Fruit fly (Drosophila melanogaster) whole organism, embryonic: ENCODE measurements around the gene bab1.
A peak's percentile ranks its signal among the peaks of the same experiment; 100 is the strongest.

ENCODE experiments used
- Aef1 ChIP-seq: fragments of 200-800 bp; sonication (Bioruptor generic); IDR thresholded peaks from 3 replicates; pipeline ENCODE4 v1.3.6; 2022; ENCODE audit warnings: missing biosample characterization, missing genetic modification characterization
- Bdp1 ChIP-seq: fragments of 200-800 bp; sonication (Bioruptor generic); optimal IDR thresholded peaks from 3 replicates; lab custom pipeline; 2016; ENCODE audit warnings: missing biosample characterization, missing genetic modification characterization
- CG10209 ChIP-seq: fragments of 200-800 bp; sonication (Bioruptor generic); optimal IDR thresholded peaks from 3 replicates; lab custom pipeline; 2017; ENCODE audit warnings: missing biosample characterization, mild to moderate bottlenecking, missing genetic modification characterization, missing genetic modification reagents
- CG10274 ChIP-seq: fragments of 200-800 bp; sonication (Bioruptor generic); optimal IDR thresholded peaks from 3 replicates; lab custom pipeline; 2017; ENCODE audit warnings: missing biosample characterization, mild to moderate bottlenecking, missing genetic modification characterization
- CG11093 ChIP-seq: fragments of 200-800 bp; sonication (Bioruptor generic); IDR thresholded peaks from 3 replicates; pipeline ENCODE4 v1.3.6; 2022; ENCODE audit warnings: missing biosample characterization, missing genetic modification characterization
- CG13287 ChIP-seq: fragments of 200-800 bp; sonication (Bioruptor generic); IDR thresholded peaks from 2 replicates; pipeline ENCODE4 v1.3.6; 2022; ENCODE audit warnings: missing biosample characterization, missing genetic modification characterization; ENCODE audit not compliant: partially characterized antibody
- CG13296 ChIP-seq: fragments of 200-800 bp; sonication (Bioruptor generic); optimal IDR thresholded peaks from 3 replicates; lab custom pipeline; 2018; ENCODE audit warnings: missing biosample characterization, mild to moderate bottlenecking, missing genetic modification characterization
- CG14050 ChIP-seq: fragments of 200-800 bp; sonication (Bioruptor generic); IDR thresholded peaks from 3 replicates; pipeline ENCODE4 v1.3.6; 2022; ENCODE audit warnings: missing biosample characterization, missing genetic modification characterization
- CG15073 ChIP-seq: fragments of 200-800 bp; sonication (Bioruptor generic); optimal IDR thresholded peaks from 2 replicates; lab custom pipeline; 2016; ENCODE audit warnings: missing biosample characterization, missing genetic modification characterization
- CG17912 ChIP-seq: fragments of 200-800 bp; sonication (Bioruptor generic); optimal IDR thresholded peaks from 2 replicates; lab custom pipeline; 2018; ENCODE audit warnings: missing biosample characterization, mild to moderate bottlenecking, missing genetic modification characterization
- CG2889 ChIP-seq: fragments of 200-800 bp; sonication (Bioruptor generic); IDR thresholded peaks from 3 replicates; pipeline ENCODE4 v1.3.6; 2022; ENCODE audit warnings: missing biosample characterization, missing genetic modification characterization
- CG30403 ChIP-seq: fragments of 200-800 bp; sonication (Bioruptor generic); optimal IDR thresholded peaks from 3 replicates; lab custom pipeline; 2016; ENCODE audit warnings: missing biosample characterization, missing genetic modification characterization
- CG43689 ChIP-seq: fragments of 200-800 bp; sonication (Bioruptor generic); IDR thresholded peaks from 2 replicates; pipeline ENCODE4 v1.3.6; 2022; ENCODE audit warnings: missing biosample characterization, missing genetic modification characterization
- CG4404 ChIP-seq: fragments of 200-800 bp; sonication (Bioruptor generic); IDR thresholded peaks from 2 replicates; pipeline ENCODE4 v1.3.6; 2022; ENCODE audit warnings: missing biosample characterization, missing genetic modification characterization
- CG7357 ChIP-seq: fragments of 200-800 bp; sonication (Bioruptor generic); IDR thresholded peaks from 3 replicates; pipeline ENCODE4 v1.3.6; 2022; ENCODE audit warnings: missing biosample characterization, missing genetic modification characterization
- CG7556 ChIP-seq: fragments of 200-800 bp; sonication (Bioruptor generic); optimal IDR thresholded peaks from 2 replicates; lab custom pipeline; 2017; ENCODE audit warnings: missing biosample characterization, mild to moderate bottlenecking, missing genetic modification characterization
- CG8478 ChIP-seq: fragments of >200 bp; optimal IDR thresholded peaks from 2 replicates; lab custom pipeline; 2018
- CG9932 ChIP-seq: fragments of 200-800 bp; sonication (Bioruptor generic); IDR thresholded peaks from 2 replicates; pipeline ENCODE4 v1.3.6; 2022; ENCODE audit warnings: missing biosample characterization, missing genetic modification characterization
- CkIIα-i1 ChIP-seq: fragments of 200-800 bp; sonication (Bioruptor generic); IDR thresholded peaks from 2 replicates; pipeline ENCODE4 v1.3.6; 2022; ENCODE audit warnings: missing biosample characterization, missing genetic modification characterization
- D19A ChIP-seq: fragments of 200-800 bp; optimal IDR thresholded peaks from 3 replicates; lab custom pipeline; 2019; ENCODE audit warnings: missing biosample characterization, mild to moderate bottlenecking, missing genetic modification characterization, moderate library complexity
- Hsf ChIP-seq: fragments of 200-800 bp; sonication (Bioruptor generic); optimal IDR thresholded peaks from 3 replicates; lab custom pipeline; 2016; ENCODE audit warnings: missing biosample characterization, missing genetic modification characterization
- Lhr ChIP-seq: fragments of 200-800 bp; sonication (Bioruptor generic); optimal IDR thresholded peaks from 3 replicates; lab custom pipeline; 2017; ENCODE audit warnings: mild to moderate bottlenecking, missing biosample characterization, missing genetic modification reagents, missing genetic modification characterization
- Meics ChIP-seq: fragments of 200-800 bp; sonication (Bioruptor generic); optimal IDR thresholded peaks from 2 replicates; lab custom pipeline; 2017; ENCODE audit warnings: missing biosample characterization, mild to moderate bottlenecking, missing genetic modification characterization
- NC2β ChIP-seq: fragments of 200-800 bp; sonication (Bioruptor generic); optimal IDR thresholded peaks from 2 replicates; lab custom pipeline; 2016; ENCODE audit warnings: missing biosample characterization, missing genetic modification characterization
- NFAT ChIP-seq: fragments of 200-800 bp; sonication (Bioruptor generic); IDR thresholded peaks from 2 replicates; pipeline ENCODE4 v1.3.6; 2022; ENCODE audit warnings: missing biosample characterization, missing genetic modification characterization
- Spps ChIP-seq: fragments of 200-800 bp; sonication (Bioruptor generic); optimal IDR thresholded peaks from 2 replicates; lab custom pipeline; 2018; ENCODE audit warnings: missing biosample characterization, mild to moderate bottlenecking, missing genetic modification characterization
- Stat92E ChIP-seq, 3 experiments: fragments of >200 bp in 2 of 3; fragments of 200-800 bp in 1 of 3; sonication (Bioruptor generic) in 1 of 3; optimal IDR thresholded peaks; 2 replicates each; lab custom pipeline; 2017 to 2019; ENCODE audit warnings: missing biosample characterization in 3 of 3, missing genetic modification characterization in 3 of 3, mild to moderate bottlenecking in 1 of 3, moderate library complexity in 1 of 3
- Xbp1 ChIP-seq: fragments of 200-800 bp; sonication (Bioruptor generic); optimal IDR thresholded peaks from 3 replicates; lab custom pipeline; 2016; ENCODE audit warnings: missing biosample characterization, mild to moderate bottlenecking, missing genetic modification characterization
- ap ChIP-seq: fragments of 200-800 bp; sonication (Bioruptor generic); IDR thresholded peaks from 2 replicates; pipeline ENCODE4 v1.3.6; 2022; ENCODE audit warnings: missing biosample characterization, missing genetic modification characterization
- btn ChIP-seq: fragments of 200-800 bp; sonication (Bioruptor generic); optimal IDR thresholded peaks from 2 replicates; lab custom pipeline; 2016; ENCODE audit warnings: missing biosample characterization, missing genetic modification characterization
- caup ChIP-seq: fragments of 200-800 bp; sonication (Bioruptor generic); optimal IDR thresholded peaks from 3 replicates; lab custom pipeline; 2017; ENCODE audit warnings: missing biosample characterization, mild to moderate bottlenecking, missing genetic modification characterization, moderate library complexity; ENCODE audit not compliant: severe bottlenecking
- chm ChIP-seq: fragments of 200-800 bp; sonication (Bioruptor generic); IDR thresholded peaks from 2 replicates; pipeline ENCODE4 v1.3.6; 2022; ENCODE audit warnings: missing biosample characterization, missing genetic modification characterization
- dmrt11E ChIP-seq: fragments of 200-800 bp; sonication (Bioruptor generic); optimal IDR thresholded peaks from 3 replicates; lab custom pipeline; 2018; ENCODE audit warnings: missing biosample characterization, mild to moderate bottlenecking, missing genetic modification characterization, moderate library complexity
- en ChIP-seq: fragments of 200-800 bp; sonication (Bioruptor generic); optimal IDR thresholded peaks from 2 replicates; lab custom pipeline; 2016; ENCODE audit warnings: missing biosample characterization, missing genetic modification characterization
- fd64A ChIP-seq: fragments of 200-800 bp; sonication (Bioruptor generic); optimal IDR thresholded peaks from 3 replicates; lab custom pipeline; 2018; ENCODE audit warnings: missing biosample characterization, mild to moderate bottlenecking, missing genetic modification characterization
- klu ChIP-seq: fragments of 200-800 bp; sonication (Bioruptor generic); IDR thresholded peaks from 2 replicates; pipeline ENCODE4 v1.3.6; 2022; ENCODE audit warnings: missing biosample characterization, missing genetic modification characterization
- lmd ChIP-seq: fragments of 200-800 bp; sonication (Bioruptor generic); IDR thresholded peaks from 2 replicates; pipeline ENCODE4 v1.3.6; 2022; ENCODE audit warnings: missing biosample characterization, missing genetic modification characterization
- maf-S ChIP-seq: fragments of 200-800 bp; sonication (Bioruptor generic); optimal IDR thresholded peaks from 2 replicates; lab custom pipeline; 2016; ENCODE audit warnings: missing biosample characterization, missing genetic modification characterization
- nom ChIP-seq: fragments of 200-800 bp; sonication (Bioruptor generic); optimal IDR thresholded peaks from 2 replicates; lab custom pipeline; 2017; ENCODE audit warnings: missing biosample characterization, missing genetic modification characterization, mild to moderate bottlenecking, moderate library complexity, missing genetic modification reagents
- peb ChIP-seq: fragments of 200-800 bp; sonication (Bioruptor generic); IDR thresholded peaks from 2 replicates; pipeline ENCODE4 v1.3.6; 2022; ENCODE audit warnings: missing biosample characterization, missing genetic modification characterization
- pros ChIP-seq: fragments of 200-800 bp; sonication (Bioruptor generic); optimal IDR thresholded peaks from 3 replicates; lab custom pipeline; 2019; ENCODE audit warnings: missing biosample characterization, mild to moderate bottlenecking, missing genetic modification characterization, moderate library complexity
- row ChIP-seq: fragments of 200-800 bp; sonication (Bioruptor generic); IDR thresholded peaks from 3 replicates; pipeline ENCODE4 v1.3.6; 2022; ENCODE audit warnings: missing biosample characterization, missing genetic modification characterization
- salm ChIP-seq: fragments of 200-800 bp; sonication (Bioruptor generic); optimal IDR thresholded peaks from 2 replicates; lab custom pipeline; 2018; ENCODE audit warnings: missing biosample characterization, mild to moderate bottlenecking, missing genetic modification characterization
- sc ChIP-seq, 3 experiments: fragments of >200 bp in 2 of 3; fragments of 200-800 bp in 1 of 3; sonication (Bioruptor generic) in 1 of 3; optimal IDR thresholded peaks; 2 replicates in 2 of 3; 3 replicates in 1 of 3; lab custom pipeline; 2017; ENCODE audit warnings: mild to moderate bottlenecking in 1 of 3, missing biosample characterization in 1 of 3, missing genetic modification characterization in 1 of 3, missing genetic modification reagents in 1 of 3
- seq ChIP-seq: fragments of 200-800 bp; sonication (Bioruptor generic); IDR thresholded peaks from 2 replicates; pipeline ENCODE4 v1.3.6; 2022; ENCODE audit warnings: missing biosample characterization, missing genetic modification characterization
- stwl ChIP-seq: fragments of 200-800 bp; sonication (Bioruptor generic); optimal IDR thresholded peaks from 3 replicates; lab custom pipeline; 2018; ENCODE audit warnings: missing biosample characterization, mild to moderate bottlenecking, missing genetic modification characterization, moderate library complexity
- tx ChIP-seq: fragments of 200-800 bp; sonication (Bioruptor generic); optimal IDR thresholded peaks from 2 replicates; lab custom pipeline; 2016; ENCODE audit warnings: missing biosample characterization, missing genetic modification characterization
- unc-4 ChIP-seq: fragments of 200-800 bp; sonication (Bioruptor generic); IDR thresholded peaks from 2 replicates; pipeline ENCODE4 v1.3.6; 2022; ENCODE audit warnings: missing biosample characterization, missing genetic modification characterization; ENCODE audit not compliant: partially characterized antibody
- vfl ChIP-seq: fragments of 200-800 bp; sonication (Bioruptor generic); optimal IDR thresholded peaks from 2 replicates; lab custom pipeline; 2016; ENCODE audit warnings: missing biosample characterization, missing genetic modification characterization
- zfh1 ChIP-seq: fragments of 200-800 bp; sonication (Bioruptor generic); IDR thresholded peaks from 3 replicates; pipeline ENCODE4 v1.3.6; 2022; ENCODE audit warnings: missing biosample characterization, missing genetic modification characterization

The bab1 gene

DNA sequence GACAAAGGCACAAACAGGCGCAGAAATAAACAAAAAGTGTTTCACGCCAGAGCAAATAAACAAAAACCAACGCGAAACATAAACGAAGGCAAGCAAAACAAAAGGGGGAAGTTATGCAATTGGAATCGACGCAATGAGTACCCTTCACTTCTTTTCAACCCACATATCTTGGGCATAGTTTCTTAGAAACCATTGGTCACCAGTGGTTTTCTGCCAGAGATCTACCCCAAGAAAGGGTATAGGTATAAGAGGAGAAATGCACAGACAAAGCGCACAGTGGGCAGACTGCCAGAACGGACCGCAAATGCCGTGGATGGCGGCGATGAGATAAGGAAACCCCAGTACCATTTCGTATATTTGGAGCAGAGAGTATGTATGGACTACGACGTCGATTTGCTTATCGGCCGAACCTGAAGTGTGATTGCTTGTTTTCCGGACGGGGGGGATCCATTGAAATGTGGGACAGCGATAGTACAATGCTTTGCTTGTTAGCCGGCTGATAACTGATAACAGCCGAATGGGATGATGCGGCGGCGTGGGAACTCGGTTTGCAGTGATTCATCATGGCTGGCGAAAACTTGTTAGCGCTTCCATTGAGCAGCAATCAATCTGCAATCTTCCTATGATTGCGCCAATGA, 69.9 kb downstream of the bab1 start (continued):
- TF ChIP-seq CG10274 (GFP tag; lab: Kevin White, UChicago) (no peak), nom (GFP tag; lab: Kevin White, UChicago) (peak; percentile 3), Hsf (GFP tag; lab: Kevin White, UChicago) (peak; percentile 19), lmd (peak; percentile 45; the same call in 1 of the 2 replicates), tx (GFP tag; lab: Kevin White, UChicago) (no peak), CG2889 (0 out of 3 replicates have a peak, but pooled peaks have one; percentile 24), Stat92E (GFP tag; optimal IDR thresholded peaks at IDR 0.05; lab: Kevin White, UChicago) (no peak), CG17912 (GFP tag; lab: Kevin White, UChicago) (no peak), Aef1 (GFP tag; lab: Robert Waterston, UW) (peak; percentile 46; the same call in 2 of the 3 replicates), ap (GFP tag; lab: Robert Waterston, UW) (no peak), vfl (GFP tag; lab: Kevin White, UChicago) (no peak), CG7357 (GFP tag; lab: Robert Waterston, UW) (no peak), btn (GFP tag; lab: Kevin White, UChicago) (no peak), en (no peak), CG9932 (GFP tag; lab: Robert Waterston, UW) (peak; percentile 47), CG30403 (GFP tag; lab: Kevin White, UChicago) (no peak), sc (optimal IDR thresholded peaks at IDR 0.05; lab: Kevin White, UChicago) (no peak), sc (GFP tag; optimal IDR thresholded peaks at IDR 0.05; lab: Kevin White, UChicago) (no peak), CG13296 (GFP tag; lab: Kevin White, UChicago) (no peak), CG13287 (GFP tag; lab: Robert Waterston, UW) (no peak), klu (GFP tag; lab: Robert Waterston, UW) (no peak), NC2β (peak; percentile 4), seq (GFP tag; lab: Robert Waterston, UW) (0 out of 2 replicates have a peak, but pooled peaks have one; percentile 16), peb (no peak), row (peak; percentile 86), CG11093 (GFP tag; lab: Robert Waterston, UW) (0 out of 3 replicates have a peak, but pooled peaks have one; percentile 26), Bdp1 (GFP tag; lab: Kevin White, UChicago) (no peak), stwl (tag; lab: Kevin White, UChicago) (no peak), CG10209 (GFP tag; lab: Kevin White, UChicago) (peak; percentile 8), salm (tag; lab: Kevin White, UChicago) (no peak), CG43689 (GFP tag; lab: Robert Waterston, UW) (no peak), CG14050 (peak; percentile 43; the same call in 2 of the 3 replicates), D19A (peak; percentile 85), CG8478 (lab: Kevin White, UChicago) (no peak), fd64A (GFP tag; lab: Kevin White, UChicago) (no peak), Meics (GFP tag; lab: Kevin White, UChicago) (peak; percentile 18), zfh1 (peak; percentile 56; the same call in 2 of the 3 replicates), maf-S (GFP tag; lab: Kevin White, UChicago) (no peak), CG4404 (GFP tag; lab: Robert Waterston, UW) (peak; percentile 29; the same call in 1 of the 2 replicates), caup (GFP tag; lab: Kevin White, UChicago) (no peak), Spps (tag; lab: Kevin White, UChicago) (no peak), NFAT (GFP tag; lab: Robert Waterston, UW) (peak; percentile 38; the same call in 1 of the 2 replicates), CkIIα-i1 (GFP tag; lab: Robert Waterston, UW) (no peak), Xbp1 (GFP tag; lab: Kevin White, UChicago) (peak; percentile 26), pros (no peak), dmrt11E (tag; lab: Kevin White, UChicago) (no peak), CG7556 (GFP tag; lab: Kevin White, UChicago) (no peak), Lhr (GFP tag; lab: Kevin White, UChicago) (no peak), chm (GFP tag; lab: Robert Waterston, UW) (no peak), unc-4 (GFP tag; lab: Robert Waterston, UW) (no peak), CG15073 (GFP tag; lab: Kevin White, UChicago) (no peak)
